Fruit fly (Drosophila melanogaster): ENCODE data around the gene tctn.

Gene tctn

dm6 chr2L:6088371-6089365 is 41.8 kb downstream of the tctn start (continued):
- TF ChIP-seq peb (GFP tag; IDR thresholded peaks at IDR 0.05) = no peak
- TF ChIP-seq sens (GFP tag) = peak; percentile 91
- TF ChIP-seq stc (GFP tag; IDR thresholded peaks at IDR 0.05) = no peak
- TF ChIP-seq gro (GFP tag; optimal IDR thresholded peaks at IDR 0.05) = peak; percentile 55
- 0 out of 2 replicates have a peak, but pooled peaks have one; percentile 24 for TF ChIP-seq CG3847 (GFP tag; IDR thresholded peaks at IDR 0.05)
- peak; percentile 80 for TF ChIP-seq CG8765 (GFP tag; IDR thresholded peaks at IDR 0.05)
- TF ChIP-seq Hand (GFP tag; optimal IDR thresholded peaks at IDR 0.05) = peak; percentile 51
- peak; percentile 50; the same call in 2 of the 3 replicates for TF ChIP-seq knrl (GFP tag; IDR thresholded peaks at IDR 0.05; ENCODE audit: partially characterized antibody)
- TF ChIP-seq Dip2 (GFP tag; IDR thresholded peaks at IDR 0.05) = no peak
- TF ChIP-seq lola (GFP tag; optimal IDR thresholded peaks at IDR 0.05) = peak in 1 of 3 experiments; percentile 2
- TF ChIP-seq CG12659 (GFP tag; optimal IDR thresholded peaks at IDR 0.05) = peak; percentile 12
- peak; percentile 34; the same call in 1 of the 2 replicates for TF ChIP-seq sim (GFP tag; IDR thresholded peaks at IDR 0.05)
- peak; percentile 27 for TF ChIP-seq CG17829 (tag; optimal IDR thresholded peaks at IDR 0.05)
- TF ChIP-seq mirr (GFP tag; optimal IDR thresholded peaks at IDR 0.05) = peak; percentile 94
- no peak for TF ChIP-seq HHEX (GFP tag; optimal IDR thresholded peaks at IDR 0.05)
- peak; percentile 53 for TF ChIP-seq CG4328 (GFP tag; optimal IDR thresholded peaks at IDR 0.05)
- TF ChIP-seq Max (GFP tag; optimal IDR thresholded peaks at IDR 0.05) = peak; percentile 81
- TF ChIP-seq amos (GFP tag; IDR thresholded peaks at IDR 0.05; ENCODE audit: partially characterized antibody) = peak; percentile 42; the same call in 1 of the 2 replicates
- no peak for TF ChIP-seq CG9215 (GFP tag; IDR thresholded peaks at IDR 0.05)
- TF ChIP-seq Ravus (GFP tag; IDR thresholded peaks at IDR 0.05) = no peak
- peak; percentile 38 for TF ChIP-seq pfk (GFP tag; optimal IDR thresholded peaks at IDR 0.05)
- TF ChIP-seq Nf-YB (GFP tag; optimal IDR thresholded peaks at IDR 0.05) = no peak
- peak; percentile 23 for TF ChIP-seq CG13624 (GFP tag; optimal IDR thresholded peaks at IDR 0.05)
- no peak for TF ChIP-seq CG6654 (GFP tag; optimal IDR thresholded peaks at IDR 0.05)
- TF ChIP-seq CG16813 (GFP tag; IDR thresholded peaks at IDR 0.05; ENCODE audit: partially characterized antibody) = peak; percentile 44; the same call in 1 of the 3 replicates
- TF ChIP-seq H2.0 (GFP tag; IDR thresholded peaks at IDR 0.05) = no peak
- peak; percentile 74 for TF ChIP-seq CG6791 (GFP tag; IDR thresholded peaks at IDR 0.05; ENCODE audit: partially characterized antibody)
- TF ChIP-seq CG17359 (tag; optimal IDR thresholded peaks at IDR 0.05) = peak; percentile 30
- peak; percentile 57 for TF ChIP-seq gcm (GFP tag; optimal IDR thresholded peaks at IDR 0.05)
- TF ChIP-seq CG8478 (optimal IDR thresholded peaks at IDR 0.05) = peak; percentile 90
- peak in 1 of 2 experiments; percentile 12 for TF ChIP-seq dpn (GFP tag; optimal IDR thresholded peaks at IDR 0.05)
- no peak for TF ChIP-seq CG10267 (tag; optimal IDR thresholded peaks at IDR 0.05)
- TF ChIP-seq cg (GFP tag; optimal IDR thresholded peaks at IDR 0.05) = peak; percentile 91
- TF ChIP-seq Optix (GFP tag; IDR thresholded peaks at IDR 0.05) = no peak
- peak; percentile 25 for TF ChIP-seq Vsx1 (GFP tag; optimal IDR thresholded peaks at IDR 0.05)
- TF ChIP-seq pb (GFP tag; optimal IDR thresholded peaks at IDR 0.05) = peak; percentile 11
- TF ChIP-seq Atf3 (GFP tag; optimal IDR thresholded peaks at IDR 0.05) = peak; percentile 11
- TF ChIP-seq lmd (GFP tag; IDR thresholded peaks at IDR 0.05) = peak; percentile 25; the same call in 1 of the 2 replicates
- 0 out of 2 replicates have a peak, but pooled peaks have one; percentile 38 for TF ChIP-seq unc-4 (GFP tag; IDR thresholded peaks at IDR 0.05; ENCODE audit: partially characterized antibody)
- peak; percentile 46 for TF ChIP-seq CG3065 (GFP tag; optimal IDR thresholded peaks at IDR 0.05)
- 0 out of 2 replicates have a peak, but pooled peaks have one; percentile 26 for TF ChIP-seq Ada2b (GFP tag; IDR thresholded peaks at IDR 0.05)
- TF ChIP-seq kah (GFP tag; optimal IDR thresholded peaks at IDR 0.05) = peak; percentile 47
- TF ChIP-seq row (GFP tag; IDR thresholded peaks at IDR 0.05) = peak; percentile 14; the same call in 2 of the 3 replicates
- peak; percentile 98 for TF ChIP-seq CG10543 (GFP tag; optimal IDR thresholded peaks at IDR 0.05)
- peak; percentile 99 for TF ChIP-seq Adf1 (GFP tag; IDR thresholded peaks at IDR 0.05)
- peak; percentile 86 for TF ChIP-seq CG13894 (tag; optimal IDR thresholded peaks at IDR 0.05)
- TF ChIP-seq BEAF-32 (GFP tag; optimal IDR thresholded peaks at IDR 0.05) = no peak

Measured in whole organism, embryonic.